Fruit fly (Drosophila melanogaster) whole organism, larva: ENCODE data around the gene milt.

ENCODE experiments used
- noc ChIP-seq: fragments of 200-800 bp; sonication (Bioruptor generic); optimal IDR thresholded peaks from 3 replicates; lab custom pipeline; 2019; ENCODE audit warnings: missing biosample characterization, mild to moderate bottlenecking, missing genetic modification characterization, moderate library complexity

Gene milt

DNA sequence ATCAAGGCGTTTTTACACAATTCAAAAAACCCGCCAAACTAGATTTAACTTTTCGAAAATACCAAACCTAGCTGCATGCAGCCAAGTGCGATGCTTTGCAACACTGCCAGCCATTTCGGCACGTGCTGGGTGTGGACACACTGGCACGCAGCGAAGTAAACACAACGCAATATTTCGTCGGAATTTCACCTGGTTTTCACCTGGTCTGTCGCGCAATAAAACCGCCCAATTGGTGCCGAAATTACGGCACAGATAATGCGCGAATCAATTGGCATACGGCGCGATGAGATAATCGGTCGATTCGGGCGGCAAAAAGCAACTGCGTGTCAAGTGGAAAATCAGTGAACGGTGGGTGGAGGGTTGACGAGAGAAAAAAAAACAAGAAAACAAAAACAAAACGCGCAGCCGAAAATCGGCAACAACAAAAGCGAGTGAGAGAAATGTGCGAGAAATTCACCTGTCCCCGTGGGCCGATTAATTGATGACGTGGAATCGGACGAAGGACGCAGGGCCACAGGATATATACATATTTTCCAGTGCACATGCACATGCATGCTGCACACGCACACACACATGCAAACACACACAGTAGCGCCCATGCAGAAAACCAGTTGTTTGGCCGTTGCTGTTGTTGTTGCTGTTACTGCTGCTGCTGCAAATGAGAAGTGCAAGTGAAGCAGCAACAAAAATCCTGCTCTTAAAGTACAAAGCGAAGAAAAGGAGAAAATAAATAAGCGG, 18.7 kb downstream of the milt start, which contains the start of gene Mnn1:
Gene Mnn1, plus strand, starts transcription at position 113 of the 738 bp plus-strand sequence.
- TF ChIP-seq noc (tag; lab: Kevin White, UChicago) = no peak

DNA sequence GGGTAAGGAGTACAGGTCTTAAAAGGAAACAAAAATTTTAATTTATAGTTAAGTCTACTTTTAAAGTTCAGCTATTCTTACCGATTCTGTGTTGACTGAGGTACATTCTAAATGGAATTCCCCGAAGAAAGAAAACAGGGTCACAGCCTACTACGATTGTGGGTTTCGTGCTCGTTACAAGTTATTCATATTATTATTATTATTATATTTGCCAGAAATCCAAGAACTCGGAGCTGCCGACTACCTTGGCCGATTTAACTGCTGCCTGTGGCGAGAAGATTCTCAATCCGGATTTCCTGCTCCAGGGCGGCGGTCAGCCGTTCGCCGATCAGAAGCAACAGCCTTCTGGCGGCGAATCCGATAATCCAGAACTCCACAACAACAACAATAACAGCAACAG, 23.1 kb downstream of the milt start, which contains the start of gene Mst27D:
Gene Mst27D, minus strand, starts transcription at position 101 of the 400 bp plus-strand sequence.
- no peak for TF ChIP-seq noc (tag; lab: Kevin White, UChicago)

DNA sequence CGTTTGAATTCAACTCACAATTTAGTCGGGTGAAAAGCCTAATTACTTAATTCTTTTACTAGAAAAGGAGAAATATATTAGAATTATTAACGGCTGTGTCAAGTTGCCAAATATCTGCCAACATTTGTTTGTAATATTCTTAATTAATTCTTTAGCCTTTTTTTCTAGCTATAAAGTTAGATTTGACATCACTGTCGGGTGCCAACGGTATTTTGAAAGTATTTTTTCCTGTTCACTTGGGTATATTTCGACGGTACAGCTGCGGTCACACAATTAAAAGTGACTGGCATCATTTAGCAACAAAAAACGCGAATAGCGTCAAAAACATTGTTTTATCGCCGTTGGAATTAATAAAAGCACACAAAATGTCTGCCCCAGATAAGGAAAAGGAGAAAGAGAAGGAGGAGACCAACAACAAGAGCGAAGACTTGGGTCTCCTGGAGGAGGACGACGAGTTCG, 26.1 kb downstream of the milt start, which contains the start of gene Sem1:
Gene Sem1, plus strand, starts transcription at position 266 of the 459 bp plus-strand sequence.
- TF ChIP-seq noc (tag; lab: Kevin White, UChicago) = no peak

DNA sequence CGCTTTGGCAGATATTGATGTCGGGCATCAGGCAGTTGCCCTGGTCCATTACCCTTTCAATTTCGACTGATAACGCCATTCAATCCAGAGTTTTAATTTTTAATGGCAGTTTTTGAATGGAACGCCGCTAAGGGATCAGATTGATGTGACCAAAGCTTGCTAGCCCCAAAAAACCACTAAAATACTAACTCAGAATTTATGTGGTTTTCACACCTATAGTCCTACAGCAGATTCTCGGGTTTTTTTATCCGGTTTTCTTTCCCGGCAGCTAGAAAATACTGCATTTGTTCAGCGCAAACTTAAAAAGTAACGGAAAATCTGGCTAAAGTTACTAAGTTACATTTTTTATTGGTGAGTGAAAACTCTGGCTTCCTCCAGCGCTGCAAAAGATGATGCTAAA, 28.1 kb downstream of the milt start, which contains the start of gene Nuf2:
Gene Nuf2, minus strand, starts transcription at position 151 of the 400 bp plus-strand sequence.
- no peak for TF ChIP-seq noc (tag; lab: Kevin White, UChicago)

DNA sequence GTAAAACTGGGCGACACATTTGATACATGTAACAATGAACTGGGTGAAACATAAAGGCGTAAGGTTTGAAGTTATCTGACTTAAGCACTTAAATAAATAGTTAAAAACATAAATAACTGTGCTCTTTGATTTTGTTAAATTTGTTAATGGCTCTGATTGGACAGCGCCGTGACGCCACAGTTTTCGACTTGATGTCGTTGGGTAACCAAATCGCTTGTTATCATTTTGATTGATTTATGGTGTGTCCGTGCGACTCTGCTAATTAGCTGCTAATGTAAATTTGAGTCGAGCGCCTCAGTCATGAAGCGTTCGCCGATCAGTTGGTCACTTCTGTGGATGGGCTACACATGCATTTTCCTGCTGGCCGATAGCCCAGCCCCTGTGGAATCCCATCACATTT, 30.1 kb downstream of the milt start, which contains the start of gene Ugt307A1:
Gene Ugt307A1, plus strand, starts transcription at position 301 of the 400 bp plus-strand sequence.
- no peak for TF ChIP-seq noc (tag; lab: Kevin White, UChicago)

DNA sequence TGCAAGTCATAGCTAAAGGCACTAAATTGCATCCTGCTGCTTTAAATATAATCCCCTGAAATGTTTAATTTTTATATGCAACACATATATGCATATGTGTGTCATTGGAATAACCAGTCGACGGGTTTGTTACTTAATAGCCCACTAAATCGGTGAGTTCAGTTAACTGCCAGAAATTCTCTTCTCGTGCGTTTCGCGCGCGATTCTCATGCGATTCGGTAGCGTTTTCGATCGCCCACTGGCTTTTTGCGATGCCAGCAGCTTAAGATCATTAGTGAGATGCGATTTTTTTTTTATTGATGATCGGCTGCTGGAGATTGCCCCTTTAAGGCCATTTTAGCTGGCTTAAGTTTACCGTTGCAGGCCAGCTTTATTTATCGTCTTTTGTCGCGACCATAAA, 33.6 kb downstream of the milt start:
- no peak for TF ChIP-seq noc (tag; lab: Kevin White, UChicago)

DNA sequence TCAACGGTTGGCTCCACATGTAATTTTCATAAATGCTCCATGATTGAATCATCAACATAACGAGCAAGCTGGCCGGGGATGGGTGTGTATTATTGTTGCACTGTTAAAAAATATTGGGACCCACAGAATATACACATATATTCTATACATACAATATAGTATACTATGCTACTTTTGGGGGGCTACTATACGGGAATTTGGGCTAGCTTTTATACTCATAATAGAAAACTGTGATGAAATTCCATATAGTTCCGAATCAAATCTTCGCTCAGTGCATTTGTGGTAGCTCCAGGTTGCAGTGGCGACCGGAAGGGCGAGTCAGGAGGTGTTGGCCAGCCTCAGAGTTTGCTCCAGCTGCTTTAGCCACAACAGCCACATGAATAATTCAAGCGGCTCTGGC, 34.2 kb downstream of the milt start:
- TF ChIP-seq noc (tag; lab: Kevin White, UChicago) = no peak

DNA sequence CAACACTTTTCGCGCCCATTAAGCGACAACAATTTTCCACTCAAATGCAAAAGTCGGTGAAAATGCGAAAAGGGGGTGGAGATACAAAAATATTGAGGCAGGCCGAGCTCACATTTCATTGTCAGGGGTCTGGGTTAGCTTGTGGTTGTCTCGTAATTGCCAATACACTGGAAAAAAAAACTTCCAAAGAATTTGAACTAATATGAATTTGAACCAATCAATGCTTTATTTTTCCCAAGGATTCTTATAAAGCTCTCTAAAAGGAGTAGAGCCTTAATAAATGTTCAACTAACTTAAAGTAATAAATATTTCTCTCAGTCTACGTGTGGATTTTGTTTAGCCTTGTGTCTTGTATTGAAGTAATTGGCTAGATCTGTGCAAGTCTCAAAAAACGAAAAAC, 35.4 kb downstream of the milt start:
- TF ChIP-seq noc (tag; lab: Kevin White, UChicago) = no peak

DNA sequence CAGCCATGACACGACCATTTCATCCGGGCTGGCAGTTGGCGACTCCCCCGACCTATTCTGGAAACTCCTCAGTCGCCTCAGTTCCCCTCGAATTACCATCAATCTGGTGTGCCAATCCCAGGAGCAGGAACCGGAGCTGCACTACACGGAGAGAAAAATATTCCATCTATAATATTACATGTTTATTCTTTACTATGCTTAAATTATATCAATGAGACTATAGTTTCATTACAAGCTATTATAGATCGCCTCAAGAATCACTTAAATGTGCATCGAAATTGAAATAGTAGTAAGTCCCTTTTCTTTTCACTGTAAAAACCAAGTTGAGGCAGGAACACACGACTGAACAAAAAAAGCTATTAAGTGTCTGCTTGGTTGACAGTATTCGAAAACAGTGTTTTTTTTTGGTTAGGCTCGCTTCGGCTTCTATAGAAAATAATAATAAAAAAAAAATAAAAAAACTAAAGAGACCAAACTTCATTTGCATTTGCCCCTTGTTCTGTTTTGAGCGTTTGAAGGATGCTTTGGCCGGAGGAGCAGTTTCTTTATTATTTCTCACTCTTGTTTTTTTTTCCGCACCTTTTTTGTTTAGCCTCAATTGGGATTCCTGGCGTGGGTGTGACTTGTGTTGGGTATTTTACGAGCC, 38.6 kb downstream of the milt start:
- no peak for TF ChIP-seq noc (tag; lab: Kevin White, UChicago)

DNA sequence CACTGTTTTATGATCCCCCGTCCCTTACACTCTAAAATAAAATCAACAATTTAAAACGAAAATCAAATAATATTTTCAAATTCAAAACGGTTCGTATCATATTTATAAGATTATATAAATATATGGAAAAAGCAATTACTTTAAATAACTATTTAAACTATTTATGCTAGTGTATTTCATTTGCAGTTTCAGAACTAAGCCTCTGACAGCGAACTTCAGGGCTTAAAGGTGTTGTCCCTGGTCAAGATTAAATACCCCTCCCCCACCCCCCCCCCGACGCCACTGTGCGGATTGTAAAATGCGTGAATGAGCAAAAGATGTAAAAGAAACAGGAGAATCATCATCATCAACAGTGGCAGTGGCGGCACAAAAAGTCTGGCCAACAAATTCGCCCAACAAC, 39.2 kb downstream of the milt start:
- no peak for TF ChIP-seq noc (tag; lab: Kevin White, UChicago)

DNA sequence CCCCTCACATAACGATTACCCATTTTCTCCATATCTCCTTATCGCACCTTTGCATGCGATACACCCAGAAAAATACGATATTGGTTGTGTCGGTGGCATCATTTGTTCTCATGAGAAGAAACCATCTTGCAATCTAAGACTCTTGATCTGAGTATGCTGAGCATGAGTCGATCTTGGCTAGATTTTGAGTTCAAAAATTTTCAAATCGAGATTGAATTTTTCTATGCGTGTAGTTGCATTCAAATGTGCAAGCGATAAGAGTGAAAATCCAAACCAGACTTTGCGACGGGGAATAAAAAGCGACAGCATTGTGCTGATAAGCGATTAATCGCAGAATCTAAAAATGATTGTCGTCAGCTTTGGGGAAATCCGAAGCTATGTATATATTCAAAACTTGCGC, 43.7 kb downstream of the milt start:
- TF ChIP-seq noc (tag; lab: Kevin White, UChicago) = no peak

DNA sequence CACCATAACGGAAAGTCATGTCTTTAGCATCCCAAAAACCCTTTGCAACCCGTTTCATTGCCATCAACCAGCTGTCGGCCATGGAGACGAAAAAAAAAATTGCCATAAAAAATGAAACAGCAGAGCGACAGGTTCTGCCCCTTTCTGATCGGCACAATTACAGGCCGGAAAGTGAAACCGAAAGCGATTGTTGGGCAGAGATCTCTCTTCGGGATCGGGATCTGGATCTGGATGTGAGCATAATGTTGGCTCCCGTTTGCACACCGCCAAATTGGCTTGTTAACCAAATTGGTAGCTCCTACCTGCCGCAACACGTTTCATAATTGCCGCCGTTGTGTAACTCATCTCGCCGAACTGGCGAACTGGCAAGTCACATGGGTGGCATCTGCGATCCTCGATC, 44.6 kb downstream of the milt start:
- no peak for TF ChIP-seq noc (tag; lab: Kevin White, UChicago)

DNA sequence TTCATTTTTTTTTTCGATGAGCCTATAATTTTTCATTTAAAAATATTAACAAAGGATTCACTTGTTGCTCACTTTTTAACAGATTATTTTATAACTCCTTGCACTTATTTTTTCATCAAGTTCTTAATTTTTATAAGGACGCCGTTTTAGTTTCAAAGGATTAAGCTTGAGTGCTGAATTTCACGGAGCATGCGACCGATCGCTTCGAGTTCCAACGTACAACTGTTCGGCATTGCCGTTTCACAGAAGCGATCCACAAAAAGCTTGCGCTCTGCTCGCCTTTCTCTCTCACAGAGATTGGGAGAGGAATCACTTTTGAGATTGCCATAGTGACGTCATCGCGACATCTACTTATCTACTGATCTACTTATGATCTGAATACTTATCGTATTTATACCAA, 46.8 kb downstream of the milt start, which contains the start of gene Pvf2:
Gene Pvf2, minus strand, starts transcription at position 226 of the 400 bp plus-strand sequence.
- TF ChIP-seq noc (tag; lab: Kevin White, UChicago) = no peak

DNA sequence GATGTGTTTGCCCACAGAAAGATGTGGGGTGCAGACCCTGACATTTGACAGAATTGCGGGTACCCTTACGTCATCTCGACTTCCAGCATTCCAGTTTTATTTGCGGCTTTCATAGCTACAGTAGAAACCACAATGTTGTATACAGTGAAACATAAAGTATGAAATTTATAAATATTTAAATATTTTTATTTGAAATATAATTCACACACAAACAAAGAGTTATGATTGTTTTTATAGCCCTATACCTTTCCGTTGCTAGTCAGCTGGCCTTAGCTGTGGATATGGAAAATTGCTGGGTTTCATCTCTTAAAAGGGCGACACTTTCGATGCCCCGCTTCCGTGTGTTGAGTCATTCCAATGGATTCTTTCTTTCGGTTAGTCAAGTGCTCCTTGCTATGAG, 53.3 kb downstream of the milt start:
- TF ChIP-seq noc (tag; lab: Kevin White, UChicago) = no peak

DNA sequence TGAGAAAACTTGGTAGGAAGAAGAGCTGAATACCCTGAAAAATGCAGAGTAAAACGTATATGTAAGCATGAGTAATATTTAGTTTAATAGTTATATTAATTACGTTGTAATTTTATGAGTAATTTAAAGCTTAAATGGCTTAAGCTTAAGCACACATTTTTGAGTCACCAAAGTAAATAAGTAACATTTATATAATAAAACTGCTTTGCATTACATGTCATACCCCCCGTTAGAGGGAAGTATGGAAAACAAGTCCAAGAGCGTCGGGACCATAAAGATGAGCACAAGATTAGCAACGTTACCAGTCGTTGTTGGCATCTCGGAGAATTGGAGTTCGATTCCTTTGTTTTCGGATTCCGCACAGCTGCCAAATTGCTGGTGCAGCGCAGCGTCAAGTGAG, 56.7 kb downstream of the milt start:
- TF ChIP-seq noc (tag; lab: Kevin White, UChicago) = no peak

DNA sequence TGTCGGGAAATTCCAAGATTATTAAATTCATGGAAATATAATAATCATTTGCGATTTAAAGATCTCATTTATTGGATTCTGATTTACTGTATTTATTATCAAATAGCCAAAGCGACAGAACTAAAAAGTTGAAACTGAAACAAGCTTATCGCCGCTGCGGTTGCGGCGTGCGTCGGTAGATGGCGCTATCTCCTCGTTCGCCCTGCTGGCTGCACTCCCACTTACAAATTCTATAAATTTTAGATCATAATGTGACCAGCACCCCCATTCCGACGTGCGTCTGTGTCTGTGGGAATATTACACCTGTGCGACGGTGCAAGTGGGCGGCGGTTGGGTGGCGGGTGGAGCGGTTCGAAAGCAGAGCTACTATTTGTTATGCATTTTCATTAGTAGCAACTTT, 59.8 kb downstream of the milt start:
- no peak for TF ChIP-seq noc (tag; lab: Kevin White, UChicago)
